Worm (Caenorhabditis elegans) whole organism, early embryonic: ENCODE measurements around the gene F53C11.4.

Experiments used
- F13C5.2 ChIP-seq: sonication (generic microtip); optimal IDR thresholded peaks from 2 replicates; lab custom pipeline; 2017; ENCODE audit warnings: mild to moderate bottlenecking, missing genetic modification characterization, inconsistent platforms, missing compliant biosample characterization
- ama-1 ChIP-seq: fragments of 150-350 bp; optimal IDR thresholded peaks from 2 replicates; lab custom pipeline; 2014
- ceh-36 ChIP-seq: sonication (generic microtip); optimal IDR thresholded peaks from 2 replicates; lab custom pipeline; 2016; ENCODE audit warnings: missing genetic modification characterization, inconsistent platforms, missing compliant biosample characterization
- ets-7 ChIP-seq: sonication (generic microtip); optimal IDR thresholded peaks from 2 replicates; lab custom pipeline; 2016; ENCODE audit warnings: missing genotype, missing genetic modification characterization, missing compliant biosample characterization
- flt-1 ChIP-seq: fragments of 200-800 bp; sonication (Bioruptor generic); IDR thresholded peaks from 2 replicates; pipeline ENCODE4 v1.3.6; 2022; ENCODE audit warnings: missing genetic modification characterization, missing compliant biosample characterization
- hmbx-1 ChIP-seq: sonication (generic microtip); optimal IDR thresholded peaks from 2 replicates; lab custom pipeline; 2016; ENCODE audit warnings: mild to moderate bottlenecking, missing genetic modification characterization, missing compliant biosample characterization
- hmg-4 ChIP-seq: fragments of 200-800 bp; sonication (Bioruptor generic); optimal IDR thresholded peaks from 2 replicates; lab custom pipeline; 2018; ENCODE audit warnings: mild to moderate bottlenecking, missing genetic modification characterization, missing compliant biosample characterization
- hnd-1 ChIP-seq: sonication (generic microtip); optimal IDR thresholded peaks from 2 replicates; lab custom pipeline; 2016; ENCODE audit warnings: missing genetic modification characterization, missing compliant biosample characterization
- pes-1 ChIP-seq: fragments of 200-800 bp; sonication (Bioruptor generic); IDR thresholded peaks from 2 replicates; pipeline ENCODE4 v1.3.6; 2022; ENCODE audit warnings: missing genetic modification reagents, missing genetic modification characterization, missing compliant biosample characterization
- scrt-1 ChIP-seq: fragments of 200-800 bp; sonication (Bioruptor generic); IDR thresholded peaks from 2 replicates; pipeline ENCODE4 v1.3.6; 2022; ENCODE audit warnings: missing genetic modification characterization, missing compliant biosample characterization

DNA sequence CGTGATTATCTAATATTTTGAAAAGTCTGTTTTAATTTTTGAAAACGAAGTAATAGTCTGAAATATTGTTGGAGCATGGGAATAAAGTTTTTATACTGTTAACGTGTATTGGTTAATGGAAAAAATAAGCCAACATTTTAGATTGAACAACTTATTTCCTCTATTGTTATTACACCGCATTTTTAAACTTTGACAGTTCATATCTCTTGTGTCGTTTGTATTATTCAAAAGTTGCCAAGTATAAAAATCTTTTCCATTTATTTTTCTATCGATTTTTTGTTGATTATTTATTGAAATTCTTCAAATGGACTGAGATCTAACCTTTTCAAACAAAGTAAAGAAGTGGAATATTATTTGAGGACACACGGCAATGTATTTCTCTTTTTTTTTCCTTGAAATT lies 43.7 kb upstream of the F53C11.4 start, which contains the start of gene str-165:
- TF ChIP-seq hnd-1 (tag; lab: Kevin White, UChicago) = no peak
- TF ChIP-seq scrt-1 (GFP tag; lab: Robert Waterston, UW) = no peak
- no peak for TF ChIP-seq flt-1 (GFP tag; lab: Robert Waterston, UW)
- no peak for TF ChIP-seq hmg-4 (GFP tag; lab: Kevin White, UChicago)
- no peak for TF ChIP-seq F13C5.2 (tag; lab: Kevin White, UChicago)
- no peak for TF ChIP-seq ama-1
- no peak for TF ChIP-seq hmbx-1 (tag; lab: Kevin White, UChicago)
- no peak for TF ChIP-seq pes-1 (GFP tag; lab: Robert Waterston, UW)
- TF ChIP-seq ceh-36 (tag; lab: Kevin White, UChicago) = no peak
- TF ChIP-seq ets-7 (tag; lab: Kevin White, UChicago) = no peak
